Worm (Caenorhabditis elegans) whole organism, midembryonic: ENCODE measurements around the gene ldb-1.

ENCODE experiments used
- T22C8.4 ChIP-seq: fragments of 200-800 bp; sonication (Bioruptor generic); IDR thresholded peaks from 2 replicates; pipeline ENCODE4 v1.3.6; 2022; ENCODE audit warnings: missing genetic modification characterization, missing compliant biosample characterization
- cog-1 ChIP-seq: sonication (generic microtip); optimal IDR thresholded peaks from 2 replicates; lab custom pipeline; 2016; ENCODE audit warnings: missing genetic modification characterization, missing compliant biosample characterization
- flt-1 ChIP-seq: fragments of 200-800 bp; sonication (Bioruptor generic); IDR thresholded peaks from 2 replicates; pipeline ENCODE4 v1.3.6; 2022; ENCODE audit warnings: missing genetic modification characterization, missing compliant biosample characterization
- klf-2 ChIP-seq: fragments of 200-800 bp; sonication (Bioruptor generic); conservative IDR thresholded peaks from 2 replicates; pipeline ENCODE4 v1.3.6; 2022; ENCODE audit warnings: missing genetic modification reagents, missing genetic modification characterization, missing compliant biosample characterization
- med-1 ChIP-seq: sonication (generic microtip); optimal IDR thresholded peaks from 2 replicates; lab custom pipeline; 2017; ENCODE audit warnings: missing genetic modification characterization, mild to moderate bottlenecking, missing compliant biosample characterization, antibody characterized with exemption, missing genetic modification reagents; ENCODE audit not compliant: insufficient read depth
- ref-1 ChIP-seq: fragments of 200-800 bp; sonication (Bioruptor generic); conservative IDR thresholded peaks from 2 replicates; pipeline ENCODE4 v1.3.6; 2022; ENCODE audit warnings: missing genetic modification reagents, missing genetic modification characterization, missing compliant biosample characterization
- tab-1 ChIP-seq: fragments of 200-800 bp; sonication (Bioruptor generic); IDR thresholded peaks from 2 replicates; pipeline ENCODE4 v1.3.6; 2022; ENCODE audit warnings: missing genetic modification characterization, missing compliant biosample characterization
- ztf-23 ChIP-seq: fragments of 200-800 bp; sonication (Bioruptor generic); IDR thresholded peaks from 2 replicates; pipeline ENCODE4 v1.3.6; 2022; ENCODE audit warnings: missing genetic modification reagents, missing genetic modification characterization, missing compliant biosample characterization
- ztf-29 ChIP-seq: fragments of 200-800 bp; sonication (Bioruptor generic); IDR thresholded peaks from 2 replicates; pipeline ENCODE4 v1.3.6; 2022; ENCODE audit warnings: missing genetic modification reagents, missing genetic modification characterization, missing compliant biosample characterization

Gene ldb-1

ce11 chrX:11064799-11065198 lies 36.1 kb downstream of the ldb-1 start, which contains the start of gene lpr-4:
Gene lpr-4 (plus strand): TSS chrX:11065126.
- TF ChIP-seq cog-1, result no peak
- no peak for TF ChIP-seq ref-1 (GFP tag; lab: Robert Waterston, UW)
- TF ChIP-seq flt-1, result no peak
- TF ChIP-seq ztf-23, result no peak
- TF ChIP-seq T22C8.4 (GFP tag; lab: Robert Waterston, UW), result no peak
- TF ChIP-seq tab-1 (GFP tag; lab: Robert Waterston, UW), result no peak
- TF ChIP-seq klf-2 (GFP tag; lab: Robert Waterston, UW), result no peak
- no peak for TF ChIP-seq ztf-29 (GFP tag; lab: Robert Waterston, UW)
- TF ChIP-seq med-1, result no peak

ce11 chrX:11067256-11067655 lies 38.5 kb downstream of the ldb-1 start:
- no peak for TF ChIP-seq ztf-29 (GFP tag; lab: Robert Waterston, UW)

ce11 chrX:11068334-11068733 lies 39.6 kb downstream of the ldb-1 start, which contains the start of gene apt-9:
Gene apt-9 (plus strand): TSS chrX:11068527.
- TF ChIP-seq ztf-23, result no peak
- TF ChIP-seq flt-1, result no peak
- no peak for TF ChIP-seq ztf-29 (GFP tag; lab: Robert Waterston, UW)

ce11 chrX:11072701-11073100 lies 44.0 kb downstream of the ldb-1 start:
- no peak for TF ChIP-seq T22C8.4 (GFP tag; lab: Robert Waterston, UW)
- 0 out of 2 replicates have a peak, but pooled peaks have one; percentile 51 for TF ChIP-seq ztf-23
- no peak for TF ChIP-seq ref-1 (GFP tag; lab: Robert Waterston, UW)

- TF ChIP-seq ref-1 (GFP tag; lab: Robert Waterston, UW) (no peak), med-1 (no peak), klf-2 (GFP tag; lab: Robert Waterston, UW) (no peak), ztf-29 (GFP tag; lab: Robert Waterston, UW) (no peak), T22C8.4 (GFP tag; lab: Robert Waterston, UW) (no peak), flt-1 (no peak), ztf-23 (no peak)
These were observed 44.6 kb downstream of the ldb-1 start, which contains the start of gene W04G3.5 for ce11 chrX:11073358-11073757. Gene W04G3.5 (plus strand): TSS chrX:11073658.

ce11 chrX:11076491-11076890 lies 47.8 kb downstream of the ldb-1 start, which contains the start of gene W04G3.12:
Gene W04G3.12 (minus strand): TSS chrX:11076801.
- no peak for TF ChIP-seq ztf-29 (GFP tag; lab: Robert Waterston, UW)
- TF ChIP-seq flt-1, result no peak
- no peak for TF ChIP-seq cog-1
- no peak for TF ChIP-seq ztf-23
- no peak for TF ChIP-seq tab-1 (GFP tag; lab: Robert Waterston, UW)
- no peak for TF ChIP-seq T22C8.4 (GFP tag; lab: Robert Waterston, UW)
- TF ChIP-seq ref-1 (GFP tag; lab: Robert Waterston, UW), result no peak
- no peak for TF ChIP-seq klf-2 (GFP tag; lab: Robert Waterston, UW)
- no peak for TF ChIP-seq med-1

ce11 chrX:11078150-11078549 lies 49.4 kb downstream of the ldb-1 start, which contains the start of gene W04G3.10:
Gene W04G3.10 (minus strand): TSS chrX:11078250.
- TF ChIP-seq klf-2 (GFP tag; lab: Robert Waterston, UW) (no peak), T22C8.4 (GFP tag; lab: Robert Waterston, UW) (no peak), ref-1 (GFP tag; lab: Robert Waterston, UW) (no peak), flt-1 (no peak), ztf-23 (no peak), tab-1 (GFP tag; lab: Robert Waterston, UW) (no peak), ztf-29 (GFP tag; lab: Robert Waterston, UW) (no peak), med-1 (no peak), cog-1 (no peak)

- TF ChIP-seq med-1, result no peak
- TF ChIP-seq T22C8.4 (GFP tag; lab: Robert Waterston, UW), result no peak
- TF ChIP-seq ztf-29 (GFP tag; lab: Robert Waterston, UW), result no peak
- no peak for TF ChIP-seq cog-1
- TF ChIP-seq ztf-23, result no peak
- no peak for TF ChIP-seq ref-1 (GFP tag; lab: Robert Waterston, UW)
- no peak for TF ChIP-seq klf-2 (GFP tag; lab: Robert Waterston, UW)
- no peak for TF ChIP-seq flt-1
- no peak for TF ChIP-seq tab-1 (GFP tag; lab: Robert Waterston, UW)
These were observed 51.0 kb downstream of the ldb-1 start, which contains the start of gene W04G3.13 for ce11 chrX:11079667-11080066. Gene W04G3.13 (minus strand): TSS chrX:11079767.

- no peak for TF ChIP-seq T22C8.4 (GFP tag; lab: Robert Waterston, UW)
- no peak for TF ChIP-seq cog-1
- no peak for TF ChIP-seq ztf-29 (GFP tag; lab: Robert Waterston, UW)
- no peak for TF ChIP-seq flt-1
- TF ChIP-seq ztf-23, result no peak
- TF ChIP-seq klf-2 (GFP tag; lab: Robert Waterston, UW), result no peak
- no peak for TF ChIP-seq med-1
- TF ChIP-seq ref-1 (GFP tag; lab: Robert Waterston, UW), result no peak
- no peak for TF ChIP-seq tab-1 (GFP tag; lab: Robert Waterston, UW)
These were observed 51.5 kb downstream of the ldb-1 start, which contains the start of gene sulp-7 for ce11 chrX:11080170-11080728. Gene sulp-7 (plus strand): TSS chrX:11080678.

- TF ChIP-seq ref-1 (GFP tag; lab: Robert Waterston, UW) (no peak), flt-1 (no peak), cog-1 (no peak), klf-2 (GFP tag; lab: Robert Waterston, UW) (no peak), ztf-29 (GFP tag; lab: Robert Waterston, UW) (no peak), T22C8.4 (GFP tag; lab: Robert Waterston, UW) (no peak), tab-1 (GFP tag; lab: Robert Waterston, UW) (no peak), ztf-23 (no peak), med-1 (no peak)
These were observed 56.4 kb downstream of the ldb-1 start, which contains the start of gene W04G3.7 for ce11 chrX:11085162-11085561. Gene W04G3.7 (minus strand): TSS chrX:11085262.
